Worm (Caenorhabditis elegans): Measurements from ENCODE around the gene cbd-1.
"Not testable (repeated sequence)": the region's sequence is repeated elsewhere in the genome, so short reads cannot be mapped to it uniquely, and the experiment has no call there.

cbd-1 gene

ce11 chrIV:11403288-11403991, 30.6 kb downstream of the cbd-1 start, which contains the start of the genes memi-3 and cyp-31A2 (continued):
- TF ChIP-seq ceh-91 (GFP tag; IDR thresholded peaks at IDR 0.05) = peak; percentile 40; the same call in 1 of the 2 replicates
- TF ChIP-seq hsf-1 (GFP tag; IDR thresholded peaks at IDR 0.05) = no peak
- peak; percentile 76 for TF ChIP-seq efl-1 (GFP tag; optimal IDR thresholded peaks at IDR 0.05)
- no peak for TF ChIP-seq gei-17 (GFP tag; optimal IDR thresholded peaks at IDR 0.05)
- TF ChIP-seq snpc-1.1 (tag; optimal IDR thresholded peaks at IDR 0.05; ENCODE audit: insufficient read depth) = no peak
- TF ChIP-seq lsl-1 (GFP tag; optimal IDR thresholded peaks at IDR 0.05) = peak; percentile 82
- TF ChIP-seq let-526 (GFP tag; IDR thresholded peaks at IDR 0.05) = no peak
- no peak for TF ChIP-seq atf-7 (tag; optimal IDR thresholded peaks at IDR 0.05)
- no peak for TF ChIP-seq ztf-3 (GFP tag; optimal IDR thresholded peaks at IDR 0.05)
- TF ChIP-seq lin-54 (GFP tag; optimal IDR thresholded peaks at IDR 0.05) = peak; percentile 45
- TF ChIP-seq madf-6 (GFP tag; IDR thresholded peaks at IDR 0.05) = peak; percentile 86
- no peak for TF ChIP-seq lir-1 (GFP tag; conservative IDR thresholded peaks at IDR 0.05)
- TF ChIP-seq rcor-1 (GFP tag; IDR thresholded peaks at IDR 0.05) = no peak

ce11 chrIV:11406127-11406526, 33.3 kb downstream of the cbd-1 start:
- TF ChIP-seq lin-54 (GFP tag; optimal IDR thresholded peaks at IDR 0.05) (peak; percentile 22), B0336.3 (GFP tag; IDR thresholded peaks at IDR 0.05) (0 out of 2 replicates have a peak, but pooled peaks have one; percentile 12), pbrm-1 (GFP tag; IDR thresholded peaks at IDR 0.05) (0 out of 2 replicates have a peak, but pooled peaks have one; percentile 17), F33H1.4 (GFP tag; IDR thresholded peaks at IDR 0.05) (peak; percentile 39), Y95B8A.8 (GFP tag; IDR thresholded peaks at IDR 0.05) (peak; percentile 64; the same call in 1 of the 2 replicates), madf-8 (GFP tag; conservative IDR thresholded peaks at IDR 0.05) (peak; percentile 14; the same call in 1 of the 2 replicates), madf-6 (GFP tag; IDR thresholded peaks at IDR 0.05) (peak; percentile 61), D2030.7 (GFP tag; IDR thresholded peaks at IDR 0.05) (peak; percentile 26), cebp-1 (tag; optimal IDR thresholded peaks at IDR 0.05) (peak; percentile 5), snpc-4 (tag; optimal IDR thresholded peaks at IDR 0.05) (peak in 1 of 4 experiments; percentile 6), ceh-58 (GFP tag; IDR thresholded peaks at IDR 0.05) (0 out of 2 replicates have a peak, but pooled peaks have one; percentile 70), ama-1 (GFP tag; optimal IDR thresholded peaks at IDR 0.05) (peak in 1 of 2 experiments; percentile 36), F39B2.1 (GFP tag; IDR thresholded peaks at IDR 0.05) (peak; percentile 39; the same call in 1 of the 2 replicates), Y79H2A.3 (GFP tag; conservative IDR thresholded peaks at IDR 0.05) (0 out of 2 replicates have a peak, but pooled peaks have one; percentile 18), attf-6 (GFP tag; IDR thresholded peaks at IDR 0.05) (peak; percentile 64), hsf-1 (GFP tag; IDR thresholded peaks at IDR 0.05) (peak; percentile 12; the same call in 1 of the 2 replicates), ekl-4 (GFP tag; IDR thresholded peaks at IDR 0.05) (peak; percentile 68), hrde-1 (tag; optimal IDR thresholded peaks at IDR 0.05; ENCODE audit: borderline replicate concordance) (peak; percentile 34), lin-26 (GFP tag; IDR thresholded peaks at IDR 0.05) (peak; percentile 60), Y53G8AR.9 (GFP tag; conservative IDR thresholded peaks at IDR 0.05) (0 out of 2 replicates have a peak, but pooled peaks have one; percentile 53)
- not testable (repeated sequence) for TF ChIP-seq cebp-1 (GFP tag; IDR thresholded peaks at IDR 0.05); snpc-4 (GFP tag; optimal IDR thresholded peaks at IDR 0.05); ama-1 (optimal IDR thresholded peaks at IDR 0.05)
